Worm (Caenorhabditis elegans) whole organism, L4 larva: ENCODE data around the gene K04C2.2.

Experiments used
- D1046.2 ChIP-seq: fragments of 200-800 bp; sonication (Bioruptor generic); IDR thresholded peaks from 2 replicates; pipeline ENCODE4 v1.3.6; 2022; ENCODE audit warnings: missing genetic modification characterization, missing compliant biosample characterization
- F37D6.2 ChIP-seq: sonication (generic microtip); optimal IDR thresholded peaks from 2 replicates; lab custom pipeline; 2016; ENCODE audit warnings: mild to moderate bottlenecking, missing genetic modification characterization, missing compliant biosample characterization
- R02D3.7 ChIP-seq: fragments of 150-350 bp; sonication (generic microtip); optimal IDR thresholded peaks from 3 replicates; lab custom pipeline; 2014; ENCODE audit warnings: missing biosample characterization, missing genetic modification characterization
- T20F7.1 ChIP-seq: fragments of 200-800 bp; sonication (Bioruptor generic); optimal IDR thresholded peaks from 2 replicates; lab custom pipeline; 2018; ENCODE audit warnings: mild to moderate bottlenecking, missing genetic modification characterization, missing compliant biosample characterization
- T26A8.4 ChIP-seq: fragments of 200-800 bp; sonication (Bioruptor generic); IDR thresholded peaks from 2 replicates; pipeline ENCODE4 v1.3.6; 2022; ENCODE audit warnings: missing genetic modification characterization, missing compliant biosample characterization
- ZK546.5 ChIP-seq, 2 experiments: sonication (generic microtip); optimal IDR thresholded peaks; 2 replicates each; lab custom pipeline; 2017; ENCODE audit warnings: missing biosample characterization in 2 of 2, missing genetic modification characterization in 2 of 2
- aly-2 ChIP-seq: sonication (generic microtip); optimal IDR thresholded peaks from 2 replicates; lab custom pipeline; 2018; ENCODE audit warnings: missing biosample characterization, missing genetic modification characterization
- ama-1 ChIP-seq: fragments of 150-350 bp; optimal IDR thresholded peaks from 2 replicates; lab custom pipeline; 2014; ENCODE audit warnings: inconsistent platforms, mixed read lengths
- attf-4 ChIP-seq: sonication (generic microtip); optimal IDR thresholded peaks from 3 replicates; lab custom pipeline; 2017; ENCODE audit warnings: missing biosample characterization, missing genetic modification characterization
- ceh-20 ChIP-seq: fragments of 200-800 bp; sonication (Bioruptor generic); IDR thresholded peaks from 2 replicates; pipeline ENCODE4 v1.3.6; 2022; ENCODE audit warnings: missing genetic modification reagents, missing genetic modification characterization, missing compliant biosample characterization
- ceh-62 ChIP-seq: sonication (generic microtip); optimal IDR thresholded peaks from 2 replicates; lab custom pipeline; 2017; ENCODE audit warnings: missing biosample characterization, missing genetic modification characterization
- ceh-82 ChIP-seq: sonication (generic microtip); optimal IDR thresholded peaks from 2 replicates; lab custom pipeline; 2017; ENCODE audit warnings: missing biosample characterization, missing genetic modification characterization
- ces-1 ChIP-seq: fragments of 150-350 bp; sonication (generic microtip); optimal IDR thresholded peaks from 4 replicates; lab custom pipeline; 2014; ENCODE audit warnings: missing biosample characterization, missing genetic modification reagents, missing genetic modification characterization
- daf-12 ChIP-seq: fragments of 150-350 bp; optimal IDR thresholded peaks from 2 replicates; lab custom pipeline; 2014; ENCODE audit warnings: missing biosample characterization, missing genetic modification reagents, missing genetic modification characterization
- daf-16 ChIP-seq, 3 experiments: sonication (generic microtip); optimal IDR thresholded peaks; 2 replicates each; lab custom pipeline; 2016 to 2017; ENCODE audit warnings: missing genetic modification characterization in 3 of 3, missing genetic modification reagents in 3 of 3, mild to moderate bottlenecking in 2 of 3, missing compliant biosample characterization in 2 of 3, missing biosample characterization in 1 of 3, moderate library complexity in 1 of 3
- daf-19 ChIP-seq: fragments of 200-800 bp; sonication (Bioruptor generic); conservative IDR thresholded peaks from 2 replicates; pipeline ENCODE4 v1.3.6; 2022; ENCODE audit warnings: missing genetic modification characterization, missing compliant biosample characterization
- daf-8 ChIP-seq: fragments of 200-800 bp; sonication (Bioruptor generic); IDR thresholded peaks from 2 replicates; pipeline ENCODE4 v1.3.6; 2022; ENCODE audit warnings: missing genetic modification characterization, missing compliant biosample characterization
- dmd-6 ChIP-seq: fragments of 200-800 bp; sonication (Bioruptor generic); IDR thresholded peaks from 2 replicates; pipeline ENCODE4 v1.3.6; 2022; ENCODE audit warnings: missing genetic modification reagents, missing genetic modification characterization, missing compliant biosample characterization
- dmd-8 ChIP-seq: fragments of 200-800 bp; sonication (Bioruptor generic); IDR thresholded peaks from 2 replicates; pipeline ENCODE4 v1.3.6; 2022; ENCODE audit warnings: missing genetic modification characterization, missing compliant biosample characterization
- dve-1 ChIP-seq: sonication (generic microtip); optimal IDR thresholded peaks from 2 replicates; lab custom pipeline; 2017; ENCODE audit warnings: antibody characterized with exemption, mild to moderate bottlenecking, missing genetic modification characterization, missing compliant biosample characterization; ENCODE audit not compliant: insufficient read depth
- egl-43 ChIP-seq: fragments of 200-800 bp; sonication (Bioruptor generic); IDR thresholded peaks from 2 replicates; pipeline ENCODE4 v1.3.6; 2022; ENCODE audit warnings: missing genetic modification reagents, missing genetic modification characterization, missing compliant biosample characterization
- hmg-1.1 ChIP-seq: fragments of 200-800 bp; sonication (Bioruptor generic); IDR thresholded peaks from 2 replicates; pipeline ENCODE4 v1.3.6; 2022; ENCODE audit warnings: missing genetic modification reagents, missing genetic modification characterization, missing compliant biosample characterization
- jun-1 ChIP-seq: fragments of 150-350 bp; optimal IDR thresholded peaks from 2 replicates; lab custom pipeline; 2014; ENCODE audit warnings: missing biosample characterization, missing genetic modification reagents, missing genetic modification characterization
- lin-29 ChIP-seq: fragments of 200-800 bp; sonication (Bioruptor generic); IDR thresholded peaks from 2 replicates; pipeline ENCODE4 v1.3.6; 2022; ENCODE audit warnings: missing genetic modification reagents, missing genetic modification characterization, missing compliant biosample characterization
- lin-38 ChIP-seq: fragments of 200-800 bp; sonication (Bioruptor generic); IDR thresholded peaks from 2 replicates; pipeline ENCODE4 v1.3.6; 2022; ENCODE audit warnings: missing genetic modification reagents, missing genetic modification characterization, missing compliant biosample characterization
- lin-39 ChIP-seq: fragments of 150-350 bp; optimal IDR thresholded peaks from 2 replicates; lab custom pipeline; 2014; ENCODE audit warnings: missing biosample characterization, missing genetic modification reagents, missing genetic modification characterization
- lir-3 ChIP-seq: sonication (generic microtip); optimal IDR thresholded peaks from 2 replicates; lab custom pipeline; 2016; ENCODE audit warnings: mild to moderate bottlenecking, missing genetic modification characterization, missing compliant biosample characterization
- lsy-2 ChIP-seq, 2 experiments: fragments of 150-350 bp in 1 of 2; sonication (generic microtip) in 1 of 2; optimal IDR thresholded peaks; 2 replicates each; lab custom pipeline; 2014 to 2017; ENCODE audit warnings: missing biosample characterization in 2 of 2, missing genetic modification characterization in 2 of 2
- madf-5 ChIP-seq, 2 experiments: fragments of 200-800 bp; sonication (Bioruptor generic); IDR thresholded peaks; 2 replicates each; pipeline ENCODE4 v1.3.6; 2022; ENCODE audit warnings: missing compliant biosample characterization in 2 of 2, missing genetic modification characterization in 2 of 2
- madf-9 ChIP-seq: fragments of 200-800 bp; sonication (Bioruptor generic); conservative IDR thresholded peaks from 2 replicates; pipeline ENCODE4 v1.3.6; 2022; ENCODE audit warnings: missing genetic modification reagents, missing genetic modification characterization, missing compliant biosample characterization
- mes-2 ChIP-seq: sonication (generic microtip); optimal IDR thresholded peaks from 2 replicates; lab custom pipeline; 2016; ENCODE audit warnings: missing genotype, mild to moderate bottlenecking, missing genetic modification characterization, missing compliant biosample characterization; ENCODE audit not compliant: poor library complexity, severe bottlenecking
- mxl-3 ChIP-seq: fragments of 200-800 bp; sonication (Bioruptor generic); optimal IDR thresholded peaks from 2 replicates; lab custom pipeline; 2018; ENCODE audit warnings: mild to moderate bottlenecking, missing genetic modification characterization, missing compliant biosample characterization
- nhr-102 ChIP-seq: sonication (generic microtip); optimal IDR thresholded peaks from 2 replicates; lab custom pipeline; 2016; ENCODE audit warnings: mild to moderate bottlenecking, missing genetic modification characterization, moderate library complexity, missing compliant biosample characterization
- nhr-11 ChIP-seq: fragments of 150-350 bp; optimal IDR thresholded peaks from 2 replicates; lab custom pipeline; 2014; ENCODE audit warnings: missing biosample characterization, missing genetic modification characterization
- nhr-237 ChIP-seq: sonication (generic microtip); optimal IDR thresholded peaks from 2 replicates; lab custom pipeline; 2017; ENCODE audit warnings: missing biosample characterization, missing genetic modification characterization
- nhr-41 ChIP-seq: fragments of 200-800 bp; sonication (Bioruptor generic); IDR thresholded peaks from 2 replicates; pipeline ENCODE4 v1.3.6; 2022; ENCODE audit warnings: missing genetic modification reagents, missing genetic modification characterization, missing compliant biosample characterization
- nhr-42 ChIP-seq: fragments of 200-800 bp; sonication (Bioruptor generic); IDR thresholded peaks from 2 replicates; pipeline ENCODE4 v1.3.6; 2022; ENCODE audit warnings: missing genetic modification characterization, missing compliant biosample characterization
- nhr-77 ChIP-seq: fragments of 150-350 bp; optimal IDR thresholded peaks from 2 replicates; lab custom pipeline; 2014; ENCODE audit warnings: missing biosample characterization, missing genetic modification characterization
- php-3 ChIP-seq: fragments of 200-800 bp; sonication (Bioruptor generic); IDR thresholded peaks from 2 replicates; pipeline ENCODE4 v1.3.6; 2022; ENCODE audit warnings: missing genetic modification reagents, missing genetic modification characterization, missing compliant biosample characterization
- pqm-1 ChIP-seq: sonication (generic microtip); optimal IDR thresholded peaks from 2 replicates; lab custom pipeline; 2017; ENCODE audit warnings: missing biosample characterization, missing genetic modification characterization
- set-16 ChIP-seq: fragments of 200-800 bp; sonication (Bioruptor generic); IDR thresholded peaks from 2 replicates; pipeline ENCODE4 v1.3.6; 2022; ENCODE audit warnings: missing genetic modification reagents, missing genetic modification characterization, missing compliant biosample characterization
- skn-1 ChIP-seq: fragments of 150-350 bp; optimal IDR thresholded peaks from 2 replicates; lab custom pipeline; 2014; ENCODE audit warnings: missing biosample characterization, missing genetic modification characterization
- spr-1 ChIP-seq: sonication (generic microtip); optimal IDR thresholded peaks from 2 replicates; lab custom pipeline; 2016; ENCODE audit warnings: mild to moderate bottlenecking, missing genetic modification characterization, missing compliant biosample characterization
- tag-97 ChIP-seq: fragments of 200-800 bp; sonication (Bioruptor generic); IDR thresholded peaks from 2 replicates; pipeline ENCODE4 v1.3.6; 2022; ENCODE audit warnings: missing genetic modification characterization, missing compliant biosample characterization
- tra-1 ChIP-seq: fragments of 200-800 bp; sonication (Bioruptor generic); IDR thresholded peaks from 2 replicates; pipeline ENCODE4 v1.3.6; 2022; ENCODE audit warnings: missing genetic modification reagents, missing genetic modification characterization, missing compliant biosample characterization
- unc-130 ChIP-seq: sonication (generic microtip); optimal IDR thresholded peaks from 2 replicates; lab custom pipeline; 2016; ENCODE audit warnings: missing genetic modification reagents, missing genetic modification characterization, missing compliant biosample characterization
- unc-62 ChIP-seq, 3 experiments: fragments of 150-350 bp in 1 of 3; sonication (generic microtip); optimal IDR thresholded peaks in 2 of 3; peaks in 1 of 3; 1 replicate in 1 of 3; 2 replicates in 2 of 3; lab custom pipeline; 2014 to 2017; ENCODE audit warnings: missing biosample characterization in 3 of 3, missing genetic modification characterization in 3 of 3, missing genetic modification reagents in 3 of 3, missing genotype in 1 of 3
- vab-7 ChIP-seq: fragments of 200-800 bp; sonication (Bioruptor generic); IDR thresholded peaks from 2 replicates; pipeline ENCODE4 v1.3.6; 2022; ENCODE audit warnings: missing genetic modification reagents, missing genetic modification characterization, missing compliant biosample characterization
- zag-1 ChIP-seq: fragments of 150-350 bp; optimal IDR thresholded peaks from 2 replicates; lab custom pipeline; 2014; ENCODE audit warnings: missing biosample characterization, missing genetic modification characterization
- zfp-2 ChIP-seq: sonication (generic microtip); optimal IDR thresholded peaks from 2 replicates; lab custom pipeline; 2016; ENCODE audit warnings: mild to moderate bottlenecking, missing genetic modification characterization, missing compliant biosample characterization
- zfp-3 ChIP-seq: fragments of 200-800 bp; sonication (Bioruptor generic); conservative IDR thresholded peaks from 2 replicates; pipeline ENCODE4 v1.3.6; 2022; ENCODE audit warnings: missing genetic modification reagents, missing genetic modification characterization, missing compliant biosample characterization
- zip-11 ChIP-seq: fragments of 200-800 bp; sonication (Bioruptor generic); IDR thresholded peaks from 2 replicates; pipeline ENCODE4 v1.3.6; 2022; ENCODE audit warnings: missing genetic modification characterization, missing compliant biosample characterization

K04C2.2 gene

ce11 chrIII:6850255-6850654 lies 39.3 kb upstream of the K04C2.2 start, which contains the start of gene srv-1 (continued):
- TF ChIP-seq T20F7.1 (GFP tag; lab: Kevin White, UChicago), result no peak
- no peak for TF ChIP-seq lir-3 (tag; lab: Kevin White, UChicago)
- no peak for TF ChIP-seq zfp-2 (tag; lab: Kevin White, UChicago)
- TF ChIP-seq D1046.2, result no peak
- no peak for TF ChIP-seq set-16 (GFP tag; lab: Robert Waterston, UW)
- TF ChIP-seq mes-2 (tag; lab: Kevin White, UChicago), result no peak
- TF ChIP-seq ZK546.5 (tag; optimal IDR thresholded peaks at IDR 0.05; lab: Kevin White, UChicago), result no peak
- TF ChIP-seq vab-7, result no peak
- TF ChIP-seq unc-130 (GFP tag; lab: Kevin White, UChicago), result no peak
- peak; percentile 66 for TF ChIP-seq dve-1
- no peak for TF ChIP-seq tag-97
- no peak for TF ChIP-seq hmg-1.1 (GFP tag; lab: Robert Waterston, UW)
- no peak for TF ChIP-seq madf-5 (GFP tag; IDR thresholded peaks at IDR 0.05; lab: Robert Waterston, UW)
- TF ChIP-seq ceh-62 (tag; lab: Kevin White, UChicago), result no peak
- TF ChIP-seq daf-19, result no peak
- no peak for TF ChIP-seq spr-1 (tag; lab: Kevin White, UChicago)
- TF ChIP-seq ama-1, result no peak
- no peak for TF ChIP-seq attf-4
- TF ChIP-seq jun-1 (tag; lab: Kevin White, UChicago), result no peak
- no peak for TF ChIP-seq zip-11 (GFP tag; lab: Robert Waterston, UW)
- no peak for TF ChIP-seq ceh-20 (GFP tag; lab: Robert Waterston, UW)
- no peak for TF ChIP-seq lin-38
- TF ChIP-seq daf-8 (GFP tag; lab: Robert Waterston, UW), result no peak
- no peak for TF ChIP-seq lin-29 (GFP tag; lab: Robert Waterston, UW)
- TF ChIP-seq nhr-237, result no peak
- TF ChIP-seq zag-1 (tag; lab: Kevin White, UChicago), result no peak
- peak; percentile 74; the same call in 1 of the 2 replicates for TF ChIP-seq tra-1 (GFP tag; lab: Robert Waterston, UW)
- TF ChIP-seq ceh-82 (tag; lab: Kevin White, UChicago), result no peak
- peak; percentile 65 for TF ChIP-seq nhr-102 (tag; lab: Kevin White, UChicago)
- TF ChIP-seq skn-1 (tag; lab: Kevin White, UChicago), result no peak
- 0 out of 2 replicates have a peak, but pooled peaks have one; percentile 32 for TF ChIP-seq php-3 (GFP tag; lab: Robert Waterston, UW)
- TF ChIP-seq egl-43 (GFP tag; lab: Robert Waterston, UW), result no peak
- TF ChIP-seq zfp-3 (GFP tag; lab: Robert Waterston, UW), result no peak
- no peak for TF ChIP-seq T26A8.4 (GFP tag; lab: Robert Waterston, UW)
- TF ChIP-seq daf-12 (tag; lab: Kevin White, UChicago), result no peak
- TF ChIP-seq nhr-77 (tag; lab: Kevin White, UChicago), result peak; percentile 41
- TF ChIP-seq nhr-41 (GFP tag; lab: Robert Waterston, UW), result no peak
- no peak for TF ChIP-seq lin-39 (tag; lab: Kevin White, UChicago)
- TF ChIP-seq F37D6.2 (tag; lab: Kevin White, UChicago), result no peak
- TF ChIP-seq unc-62 (GFP tag; optimal IDR thresholded peaks at IDR 0.05 in 1 of 2; lab: Kevin White, UChicago), result peak in 1 of 2 experiments; percentile 31
- TF ChIP-seq unc-62 (tag; optimal IDR thresholded peaks at IDR 0.05; lab: Kevin White, UChicago), result no peak
- TF ChIP-seq R02D3.7, result no peak
- TF ChIP-seq nhr-11 (tag; lab: Kevin White, UChicago), result no peak
- peak in 1 of 2 experiments; percentile 13 for TF ChIP-seq lsy-2 (tag; optimal IDR thresholded peaks at IDR 0.05; lab: Kevin White, UChicago)
- TF ChIP-seq aly-2 (tag; lab: Kevin White, UChicago), result no peak
- no peak for TF ChIP-seq madf-9 (GFP tag; lab: Robert Waterston, UW)
- peak; percentile 97 for TF ChIP-seq dmd-6 (GFP tag; lab: Robert Waterston, UW)
- peak in 1 of 2 experiments; percentile 30 for TF ChIP-seq daf-16 (GFP tag; optimal IDR thresholded peaks at IDR 0.05; lab: Kevin White, UChicago)
- peak; percentile 64 for TF ChIP-seq daf-16 (tag; optimal IDR thresholded peaks at IDR 0.05; lab: Kevin White, UChicago)
- TF ChIP-seq dmd-8, result no peak
- TF ChIP-seq ces-1 (GFP tag; lab: Kevin White, UChicago), result no peak
- TF ChIP-seq pqm-1 (tag; lab: Kevin White, UChicago), result peak; percentile 80
- peak; percentile 24 for TF ChIP-seq mxl-3 (GFP tag; lab: Kevin White, UChicago)
- TF ChIP-seq nhr-42 (GFP tag; lab: Robert Waterston, UW), result no peak
